Worm (Caenorhabditis elegans) whole organism, young adult: ENCODE results near the gene nep-18.
"Not testable (repeated sequence)": the region's sequence is repeated elsewhere in the genome, so short reads cannot be mapped to it uniquely, and the experiment has no call there.

Experiments used
- attf-5 ChIP-seq: fragments of 200-800 bp; sonication (Bioruptor generic); optimal IDR thresholded peaks from 2 replicates; lab custom pipeline; 2018; ENCODE audit warnings: mild to moderate bottlenecking, missing genetic modification characterization, missing compliant biosample characterization
- cebp-2 ChIP-seq: fragments of 200-800 bp; sonication (Bioruptor generic); IDR thresholded peaks from 2 replicates; pipeline ENCODE4 v1.3.6; 2022; ENCODE audit warnings: missing genetic modification characterization, missing compliant biosample characterization
- die-1 ChIP-seq: sonication (generic microtip); optimal IDR thresholded peaks from 2 replicates; lab custom pipeline; 2016; ENCODE audit warnings: missing genotype, mild to moderate bottlenecking, missing genetic modification characterization, missing compliant biosample characterization
- pha-4 ChIP-seq: fragments of 150-350 bp; sonication (generic microtip); optimal IDR thresholded peaks from 2 replicates; lab custom pipeline; 2014; ENCODE audit warnings: missing biosample characterization, missing genetic modification reagents, missing genetic modification characterization
- sptf-2 ChIP-seq: fragments of 200-800 bp; sonication (Bioruptor generic); optimal IDR thresholded peaks from 2 replicates; lab custom pipeline; 2018; ENCODE audit warnings: mild to moderate bottlenecking, missing genetic modification characterization, missing compliant biosample characterization
- unc-130 ChIP-seq: sonication (generic microtip); optimal IDR thresholded peaks from 2 replicates; lab custom pipeline; 2016; ENCODE audit warnings: missing genetic modification reagents, missing genetic modification characterization, missing compliant biosample characterization
- ztf-6 ChIP-seq: fragments of 200-800 bp; sonication (Bioruptor generic); IDR thresholded peaks from 2 replicates; pipeline ENCODE4 v1.3.6; 2022; ENCODE audit warnings: missing genetic modification reagents, missing genetic modification characterization, missing compliant biosample characterization

DNA sequence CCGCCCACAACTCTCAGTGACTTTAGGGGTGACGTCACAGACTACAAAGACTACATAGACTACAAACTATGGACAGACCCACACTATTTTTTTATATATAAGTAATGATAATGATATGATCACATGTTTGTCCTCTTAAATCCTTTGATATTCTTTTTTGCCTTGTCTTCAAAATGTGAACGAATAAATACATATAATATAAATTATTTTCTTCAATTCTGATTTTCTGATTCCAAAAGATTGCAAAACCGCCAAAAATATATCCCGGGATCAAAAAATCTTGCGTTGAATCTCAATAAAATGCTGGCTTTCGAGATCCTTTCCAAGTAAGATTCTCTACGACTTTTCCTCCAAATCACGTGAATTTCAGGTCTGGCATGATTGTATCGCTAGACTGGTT is 36.3 kb upstream of the nep-18 start, which contains the start of gene F33H12.1:
- TF ChIP-seq attf-5 (GFP tag; lab: Kevin White, UChicago); ztf-6 (GFP tag; lab: Robert Waterston, UW); cebp-2 (GFP tag; lab: Robert Waterston, UW); pha-4; die-1 (tag; lab: Kevin White, UChicago); sptf-2 (GFP tag; lab: Kevin White, UChicago); unc-130: not testable (repeated sequence)
